Worm (Caenorhabditis elegans) whole organism, L2 larva: ENCODE results near the gene C18H7.1.

Source experiments
- ama-1 ChIP-seq: fragments of 150-350 bp; optimal IDR thresholded peaks from 2 replicates; lab custom pipeline; 2018; ENCODE audit warnings: inconsistent platforms
- lin-13 ChIP-seq: fragments of 150-350 bp; optimal IDR thresholded peaks from 2 replicates; lab custom pipeline; 2014; ENCODE audit warnings: missing biosample characterization, missing genetic modification reagents, missing genetic modification characterization
- lin-39 ChIP-seq: fragments of 150-350 bp; optimal IDR thresholded peaks from 2 replicates; lab custom pipeline; 2014; ENCODE audit warnings: missing biosample characterization, missing genetic modification reagents, missing genetic modification characterization
- unc-62 ChIP-seq: fragments of 150-350 bp; optimal IDR thresholded peaks from 2 replicates; lab custom pipeline; 2014; ENCODE audit warnings: missing biosample characterization, missing genetic modification reagents, missing genetic modification characterization
- zag-1 ChIP-seq: fragments of 150-350 bp; optimal IDR thresholded peaks from 2 replicates; lab custom pipeline; 2014; ENCODE audit warnings: missing biosample characterization, missing genetic modification characterization

DNA sequence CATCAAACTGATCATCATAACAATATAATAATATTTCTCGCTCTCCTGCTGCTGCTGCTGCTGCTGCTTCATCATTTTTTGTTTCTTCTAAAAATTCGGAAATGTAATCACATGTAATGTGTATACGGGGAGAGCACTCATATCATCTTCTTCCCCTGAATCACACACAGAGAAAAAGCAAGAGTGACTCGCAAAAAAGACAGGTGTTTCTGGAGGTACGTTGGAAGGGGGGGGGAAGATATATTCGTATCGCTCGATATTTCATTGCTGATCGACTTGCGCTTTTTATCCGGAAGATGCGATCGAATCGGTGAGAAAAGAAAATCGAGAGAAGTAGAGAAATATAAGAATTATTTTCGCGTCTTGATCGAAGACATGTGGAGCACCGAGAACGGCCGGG is 7.7 kb upstream of the C18H7.1 start:
- TF ChIP-seq lin-13 (GFP tag; lab: Kevin White, UChicago) (no peak), lin-39 (tag; lab: Kevin White, UChicago) (no peak), unc-62 (GFP tag; lab: Kevin White, UChicago) (no peak), ama-1 (lab: Kevin White, UChicago) (no peak), zag-1 (tag; lab: Kevin White, UChicago) (no peak)
